Worm (Caenorhabditis elegans) whole organism, L1 larva: Measurements from ENCODE around the gene ZK1055.6.
A peak's percentile ranks its signal among the peaks of the same experiment; 100 is the strongest.

Experiments
- C34B4.2 ChIP-seq: sonication (generic microtip); optimal IDR thresholded peaks from 2 replicates; lab custom pipeline; 2017; ENCODE audit warnings: mild to moderate bottlenecking, missing genetic modification characterization, missing compliant biosample characterization
- F16B12.6 ChIP-seq: fragments of 150-350 bp; optimal IDR thresholded peaks from 2 replicates; lab custom pipeline; 2014; ENCODE audit warnings: missing biosample characterization, missing genetic modification characterization
- Y116A8C.19 ChIP-seq: sonication (generic microtip); optimal IDR thresholded peaks from 2 replicates; lab custom pipeline; 2016; ENCODE audit warnings: missing compliant biosample characterization, missing genetic modification characterization, borderline replicate concordance
- ceh-63 ChIP-seq: fragments of 200-800 bp; sonication (Bioruptor generic); optimal IDR thresholded peaks from 2 replicates; lab custom pipeline; 2018; ENCODE audit warnings: mild to moderate bottlenecking, missing genetic modification characterization, missing compliant biosample characterization
- efl-1 ChIP-seq, 4 experiments: fragments of 150-350 bp; optimal IDR thresholded peaks in 3 of 4; peaks in 1 of 4; 1 replicate in 1 of 4; 2 replicates in 3 of 4; lab custom pipeline; 2014; ENCODE audit warnings: missing biosample characterization in 2 of 4, missing genetic modification characterization in 2 of 4, missing genetic modification reagents in 2 of 4
- egl-13 ChIP-seq: sonication (generic microtip); optimal IDR thresholded peaks from 2 replicates; lab custom pipeline; 2016; ENCODE audit warnings: missing genotype, missing genetic modification reagents, missing genetic modification characterization, missing compliant biosample characterization
- egl-27 ChIP-seq, 2 experiments: fragments of 150-350 bp in 1 of 2; sonication (generic microtip); optimal IDR thresholded peaks; 3 replicates each; lab custom pipeline; 2017 to 2018; ENCODE audit warnings: missing biosample characterization in 2 of 2, missing genetic modification characterization in 2 of 2, missing genetic modification reagents in 2 of 2
- elt-2 ChIP-seq: sonication (generic microtip); optimal IDR thresholded peaks from 2 replicates; lab custom pipeline; 2016; ENCODE audit warnings: missing genetic modification characterization, mild to moderate bottlenecking, inconsistent platforms, missing compliant biosample characterization, missing genetic modification reagents
- elt-3 ChIP-seq, 6 experiments: fragments of 150-350 bp in 1 of 6; sonication (generic microtip); optimal IDR thresholded peaks; 2 replicates each; lab custom pipeline; 2017 to 2018; ENCODE audit warnings: missing biosample characterization in 6 of 6, missing genetic modification characterization in 6 of 6, inconsistent platforms in 1 of 6
- fkh-10 ChIP-seq: sonication (generic microtip); optimal IDR thresholded peaks from 2 replicates; lab custom pipeline; 2017; ENCODE audit warnings: missing biosample characterization, missing genetic modification reagents, missing genetic modification characterization
- fkh-4 ChIP-seq: sonication (generic microtip); optimal IDR thresholded peaks from 2 replicates; lab custom pipeline; 2016; ENCODE audit warnings: missing compliant biosample characterization, missing genetic modification characterization, borderline replicate concordance
- grh-1 ChIP-seq: fragments of 200-800 bp; sonication (Bioruptor generic); IDR thresholded peaks from 2 replicates; pipeline ENCODE4 v1.3.6; 2022; ENCODE audit warnings: missing genetic modification reagents, missing genetic modification characterization, missing compliant biosample characterization
- hpl-2 ChIP-seq: fragments of 150-350 bp; optimal IDR thresholded peaks from 2 replicates; lab custom pipeline; 2014; ENCODE audit warnings: missing biosample characterization, missing genetic modification reagents, missing genetic modification characterization
- irx-1 ChIP-seq: sonication (generic microtip); optimal IDR thresholded peaks from 2 replicates; lab custom pipeline; 2016; ENCODE audit warnings: missing genetic modification characterization, missing compliant biosample characterization
- lin-14 ChIP-seq: fragments of 200-800 bp; sonication (Bioruptor generic); optimal IDR thresholded peaks from 2 replicates; lab custom pipeline; 2018; ENCODE audit warnings: mild to moderate bottlenecking, missing genetic modification characterization, moderate library complexity, missing compliant biosample characterization
- lin-35 ChIP-seq, 2 experiments: fragments of 150-350 bp; optimal IDR thresholded peaks; 2 replicates each; lab custom pipeline; 2014; ENCODE audit warnings: missing biosample characterization in 2 of 2, missing genetic modification characterization in 2 of 2, missing genetic modification reagents in 2 of 2
- lin-39 ChIP-seq: fragments of 150-350 bp; optimal IDR thresholded peaks from 2 replicates; lab custom pipeline; 2014; ENCODE audit warnings: missing biosample characterization, missing genetic modification reagents, missing genetic modification characterization
- lir-3 ChIP-seq: sonication (generic microtip); optimal IDR thresholded peaks from 2 replicates; lab custom pipeline; 2016; ENCODE audit warnings: mild to moderate bottlenecking, missing genetic modification characterization, moderate library complexity, missing compliant biosample characterization; ENCODE audit not compliant: poor library complexity
- mdl-1 ChIP-seq, 2 experiments: fragments of 150-350 bp; optimal IDR thresholded peaks; 2 replicates each; lab custom pipeline; 2014 to 2017; ENCODE audit warnings: missing biosample characterization in 2 of 2, missing genetic modification characterization in 2 of 2, inconsistent platforms in 1 of 2
- nhr-11 ChIP-seq: fragments of 150-350 bp; optimal IDR thresholded peaks from 2 replicates; lab custom pipeline; 2014; ENCODE audit warnings: missing biosample characterization, missing genetic modification characterization
- nhr-19 ChIP-seq: fragments of 200-800 bp; sonication (Bioruptor generic); conservative IDR thresholded peaks from 2 replicates; pipeline ENCODE4 v1.3.6; 2022; ENCODE audit warnings: missing genetic modification characterization, missing compliant biosample characterization
- nhr-20 ChIP-seq: sonication (generic microtip); optimal IDR thresholded peaks from 2 replicates; lab custom pipeline; 2016; ENCODE audit warnings: mild to moderate bottlenecking, missing genetic modification characterization, missing compliant biosample characterization
- nhr-237 ChIP-seq: fragments of 150-350 bp; optimal IDR thresholded peaks from 2 replicates; lab custom pipeline; 2014; ENCODE audit warnings: missing biosample characterization, missing genetic modification characterization
- nhr-71 ChIP-seq: sonication (generic microtip); optimal IDR thresholded peaks from 2 replicates; lab custom pipeline; 2016; ENCODE audit warnings: mild to moderate bottlenecking, missing genetic modification characterization, moderate library complexity, missing compliant biosample characterization
- nhr-77 ChIP-seq: fragments of 150-350 bp; optimal IDR thresholded peaks from 2 replicates; lab custom pipeline; 2014; ENCODE audit warnings: missing biosample characterization, missing genetic modification characterization
- nhr-90 ChIP-seq: sonication (generic microtip); optimal IDR thresholded peaks from 2 replicates; lab custom pipeline; 2016; ENCODE audit warnings: mild to moderate bottlenecking, missing genetic modification characterization, missing compliant biosample characterization; ENCODE audit not compliant: poor library complexity
- pax-3 ChIP-seq: fragments of 200-800 bp; sonication (Bioruptor generic); optimal IDR thresholded peaks from 2 replicates; lab custom pipeline; 2018; ENCODE audit warnings: mild to moderate bottlenecking, missing genetic modification characterization, moderate library complexity, missing compliant biosample characterization
- snpc-4 ChIP-seq: fragments of 150-350 bp; optimal IDR thresholded peaks from 2 replicates; lab custom pipeline; 2014; ENCODE audit warnings: missing biosample characterization, missing genetic modification characterization
- snu-23 ChIP-seq: sonication (generic microtip); optimal IDR thresholded peaks from 2 replicates; lab custom pipeline; 2016; ENCODE audit warnings: missing genetic modification characterization, missing compliant biosample characterization
- sptf-1 ChIP-seq: fragments of 150-350 bp; optimal IDR thresholded peaks from 2 replicates; lab custom pipeline; 2014; ENCODE audit warnings: missing biosample characterization, missing genetic modification characterization
- tbx-2 ChIP-seq: sonication (generic microtip); optimal IDR thresholded peaks from 2 replicates; lab custom pipeline; 2016; ENCODE audit warnings: missing genetic modification characterization, missing compliant biosample characterization
- unc-130 ChIP-seq: fragments of 150-350 bp; optimal IDR thresholded peaks from 2 replicates; lab custom pipeline; 2017; ENCODE audit warnings: missing biosample characterization, missing genetic modification characterization, inconsistent platforms
- unc-30 ChIP-seq: sonication (generic microtip); optimal IDR thresholded peaks from 2 replicates; lab custom pipeline; 2017; ENCODE audit warnings: missing biosample characterization, missing genetic modification characterization
- zip-4 ChIP-seq: fragments of 200-800 bp; sonication (Bioruptor generic); optimal IDR thresholded peaks from 2 replicates; lab custom pipeline; 2018; ENCODE audit warnings: mild to moderate bottlenecking, missing genetic modification characterization, moderate library complexity, missing compliant biosample characterization
- ztf-11 ChIP-seq, 2 experiments: sonication (generic microtip); optimal IDR thresholded peaks; 2 replicates each; lab custom pipeline; 2016 to 2017; ENCODE audit warnings: missing genetic modification characterization in 2 of 2, missing biosample characterization in 1 of 2, missing compliant biosample characterization in 1 of 2
- ztf-4 ChIP-seq: fragments of 150-350 bp; optimal IDR thresholded peaks from 2 replicates; lab custom pipeline; 2014; ENCODE audit warnings: missing biosample characterization, missing genetic modification characterization

The ZK1055.6 gene

DNA sequence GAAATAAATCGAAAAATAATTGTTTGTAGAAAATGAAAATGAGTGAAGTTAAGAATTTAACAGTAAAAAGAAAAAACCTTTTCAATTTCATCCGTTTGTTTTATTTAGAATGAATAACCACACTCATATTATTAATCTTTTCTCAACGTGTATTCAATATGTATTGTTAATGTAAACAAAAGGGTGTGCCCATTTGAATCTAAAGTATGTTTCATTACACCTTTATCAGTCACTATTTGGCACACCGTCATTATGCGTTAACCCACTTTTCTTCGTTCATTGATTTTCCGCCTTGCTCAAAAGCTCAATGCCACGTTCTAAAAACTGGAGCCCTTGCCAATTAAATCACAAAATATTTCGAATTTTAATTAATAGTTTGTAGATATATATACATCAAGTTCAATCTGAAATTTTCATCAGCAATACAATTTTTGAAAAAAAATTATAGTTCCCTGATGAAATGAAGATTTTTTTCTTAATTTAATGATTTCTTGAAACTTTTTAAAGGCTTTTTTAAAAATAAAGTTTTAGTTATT, 36.5 kb downstream of the ZK1055.6 start, which contains the start of gene K04A8.1:
TSS of gene K04A8.1 (plus strand) at position 486 of the 536 bp plus-strand sequence.
- TF ChIP-seq elt-2 = peak; percentile 4
- no peak for TF ChIP-seq grh-1 (GFP tag; lab: Robert Waterston, UW)

DNA sequence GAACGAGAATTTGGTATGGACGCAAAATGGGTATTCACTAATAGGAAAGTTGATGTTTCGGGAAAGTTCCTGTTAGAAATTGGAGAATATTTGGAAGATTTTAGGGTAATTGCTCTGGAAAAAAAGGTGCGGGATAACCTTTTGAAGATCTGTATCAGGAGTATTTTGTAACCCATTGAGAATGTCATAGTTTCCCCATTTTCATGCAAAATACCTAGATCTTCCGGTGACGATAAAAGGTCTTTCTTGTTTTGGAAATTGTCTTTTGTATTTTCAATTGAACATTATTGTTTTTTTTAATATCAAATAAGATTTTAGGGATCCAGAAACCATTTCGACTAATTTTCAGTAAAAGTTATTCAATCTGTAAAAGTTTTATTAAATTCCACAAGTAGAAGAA, 40.8 kb downstream of the ZK1055.6 start, which contains the start of gene spp-19:
TSS of gene spp-19 (minus strand) at position 101 of the 400 bp plus-strand sequence.
- no peak for TF ChIP-seq efl-1 (optimal IDR thresholded peaks at IDR 0.05; lab: Kevin White, UChicago)
- TF ChIP-seq efl-1 (GFP tag; optimal IDR thresholded peaks at IDR 0.05 in 1 of 2; lab: Kevin White, UChicago) = no peak
- TF ChIP-seq irx-1 = no peak
- no peak for TF ChIP-seq tbx-2 (tag; lab: Kevin White, UChicago)
- no peak for TF ChIP-seq lin-14 (GFP tag; lab: Kevin White, UChicago)
- TF ChIP-seq elt-3 (tag; optimal IDR thresholded peaks at IDR 0.05; lab: Kevin White, UChicago) = no peak
- no peak for TF ChIP-seq snu-23 (GFP tag; lab: Kevin White, UChicago)
- no peak for TF ChIP-seq mdl-1 (tag; optimal IDR thresholded peaks at IDR 0.05; lab: Kevin White, UChicago)
- TF ChIP-seq lin-35 (GFP tag; optimal IDR thresholded peaks at IDR 0.05; lab: Kevin White, UChicago) = no peak
- TF ChIP-seq F16B12.6 (tag; lab: Kevin White, UChicago) = no peak
- TF ChIP-seq zip-4 = no peak

DNA sequence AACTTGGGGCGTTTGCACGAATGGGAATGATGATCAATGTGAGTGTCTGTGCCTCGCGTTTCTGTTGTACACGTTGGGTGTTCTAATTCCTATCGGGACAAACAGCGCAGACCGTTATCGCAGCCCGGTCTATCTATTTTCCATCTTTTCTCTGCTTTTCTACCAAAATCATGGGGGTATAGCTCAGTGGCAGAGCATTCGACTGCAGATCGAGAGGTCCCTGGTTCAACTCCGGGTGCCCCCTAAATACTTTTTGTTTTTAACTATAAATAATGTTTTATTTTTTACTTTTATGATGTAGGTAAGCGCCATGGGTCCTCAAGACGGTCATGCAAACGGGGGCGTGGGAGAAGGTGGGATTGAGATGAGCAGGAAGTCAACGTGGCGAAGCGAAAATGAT, 42.8 kb downstream of the ZK1055.6 start:
- TF ChIP-seq Y116A8C.19 (tag; lab: Kevin White, UChicago) = no peak
- TF ChIP-seq hpl-2 = no peak
- peak; percentile 18 for TF ChIP-seq nhr-90 (tag; lab: Kevin White, UChicago)
- TF ChIP-seq nhr-20 (tag; lab: Kevin White, UChicago) = no peak
- TF ChIP-seq unc-130 (tag; lab: Kevin White, UChicago) = no peak
- no peak for TF ChIP-seq F16B12.6 (tag; lab: Kevin White, UChicago)

DNA sequence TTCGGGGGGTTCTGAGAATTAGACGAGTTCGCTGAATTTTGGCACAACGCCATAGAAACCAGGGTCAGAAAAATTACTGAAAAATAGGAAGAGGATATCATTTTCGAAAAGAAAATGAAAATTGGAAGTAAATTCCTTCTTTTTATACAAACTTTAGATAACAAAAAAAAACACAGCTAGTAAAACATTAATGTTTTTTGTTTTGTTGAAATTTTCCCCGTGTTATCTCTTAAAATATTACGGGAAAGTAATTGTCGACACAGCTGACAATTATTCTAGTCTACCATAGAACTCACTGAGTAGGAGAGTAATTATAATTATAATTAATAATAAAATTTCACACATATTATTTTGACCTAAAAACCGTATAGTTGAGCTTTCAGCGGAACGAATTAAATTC, 43.3 kb downstream of the ZK1055.6 start, which contains the start of gene spp-26:
TSS of gene spp-26 (minus strand) at position 101 of the 400 bp plus-strand sequence.
- TF ChIP-seq ceh-63 (GFP tag; lab: Kevin White, UChicago) = no peak
- TF ChIP-seq ztf-4 (tag; lab: Kevin White, UChicago) = no peak
- no peak for TF ChIP-seq nhr-11 (tag; lab: Kevin White, UChicago)
- TF ChIP-seq ztf-11 (tag; optimal IDR thresholded peaks at IDR 0.05; lab: Kevin White, UChicago) = no peak
- TF ChIP-seq egl-27 (tag; optimal IDR thresholded peaks at IDR 0.05; lab: Kevin White, UChicago) = no peak
- no peak for TF ChIP-seq nhr-237 (tag; lab: Kevin White, UChicago)
- TF ChIP-seq sptf-1 (tag; lab: Kevin White, UChicago) = no peak
- no peak for TF ChIP-seq snpc-4
- no peak for TF ChIP-seq nhr-19 (GFP tag; lab: Robert Waterston, UW)
- TF ChIP-seq unc-30 (tag; lab: Kevin White, UChicago) = no peak
- no peak for TF ChIP-seq nhr-77 (tag; lab: Kevin White, UChicago)
- no peak for TF ChIP-seq lir-3
- TF ChIP-seq pax-3 (tag; lab: Kevin White, UChicago) = no peak
- TF ChIP-seq fkh-10 (GFP tag; lab: Kevin White, UChicago) = no peak
- TF ChIP-seq unc-130 (tag; lab: Kevin White, UChicago) = no peak
- TF ChIP-seq lin-39 = no peak
- no peak for TF ChIP-seq nhr-71 (tag; lab: Kevin White, UChicago)
- TF ChIP-seq fkh-4 = no peak
- no peak for TF ChIP-seq C34B4.2 (tag; lab: Kevin White, UChicago)
- no peak for TF ChIP-seq egl-13
